Worm (Caenorhabditis elegans) whole organism, early embryonic: ENCODE results near the gene his-62.

Experiments
- F13C5.2 ChIP-seq: sonication (generic microtip); optimal IDR thresholded peaks from 2 replicates; lab custom pipeline; 2017; ENCODE audit warnings: mild to moderate bottlenecking, missing genetic modification characterization, inconsistent platforms, missing compliant biosample characterization
- aly-1 ChIP-seq: sonication (generic microtip); optimal IDR thresholded peaks from 2 replicates; lab custom pipeline; 2016; ENCODE audit warnings: missing genetic modification characterization, missing compliant biosample characterization
- tbx-37 ChIP-seq: fragments of 200-800 bp; sonication (Bioruptor generic); conservative IDR thresholded peaks from 2 replicates; pipeline ENCODE4 v1.3.6; 2022; ENCODE audit warnings: missing genetic modification reagents, missing genetic modification characterization, missing compliant biosample characterization

DNA sequence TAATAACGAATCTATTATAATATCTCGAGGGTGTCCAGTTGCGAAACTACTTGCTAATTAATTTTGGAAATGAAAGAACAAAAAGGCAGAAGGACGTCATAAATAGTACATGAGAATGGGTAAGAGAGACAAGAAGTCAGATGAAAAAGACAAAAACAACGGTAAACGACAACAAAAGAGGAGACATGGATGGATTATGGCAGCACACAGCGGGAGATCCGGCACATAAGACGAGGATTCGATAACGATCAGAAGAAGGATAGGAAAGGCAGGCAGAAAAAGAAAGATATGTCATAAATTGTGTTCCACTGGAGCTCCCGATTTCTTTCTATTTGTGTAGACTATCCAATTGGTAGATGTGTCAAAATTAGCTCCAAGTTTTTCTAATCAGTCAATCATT is 35.2 kb downstream of the his-62 start:
- TF ChIP-seq tbx-37 (GFP tag; lab: Robert Waterston, UW) (no peak), F13C5.2 (tag; lab: Kevin White, UChicago) (no peak), aly-1 (tag; lab: Kevin White, UChicago) (no peak)
